Worm (Caenorhabditis elegans): ENCODE data around the gene F07A11.1.

Gene F07A11.1

ce11 chrII:11634057-11634676, 42.2 kb upstream of the F07A11.1 start:
- TF ChIP-seq ceh-28 (tag; optimal IDR thresholded peaks at IDR 0.05): peak; percentile 58
- no peak for TF ChIP-seq nhr-237 (tag; optimal IDR thresholded peaks at IDR 0.05)
- TF ChIP-seq ceh-82 (tag; optimal IDR thresholded peaks at IDR 0.05): peak; percentile 41
- peak; percentile 90 for TF ChIP-seq lin-39 (tag; optimal IDR thresholded peaks at IDR 0.05)
- TF ChIP-seq ceh-9 (tag; optimal IDR thresholded peaks at IDR 0.05): no peak
- TF ChIP-seq nhr-28 (tag; optimal IDR thresholded peaks at IDR 0.05): no peak
- peak; percentile 85 for TF ChIP-seq nhr-11 (tag; optimal IDR thresholded peaks at IDR 0.05)
- TF ChIP-seq nhr-77 (tag; optimal IDR thresholded peaks at IDR 0.05): no peak
- TF ChIP-seq sea-2 (GFP tag; optimal IDR thresholded peaks at IDR 0.05): peak; percentile 92
- peak; percentile 82 for TF ChIP-seq mdl-1 (tag; optimal IDR thresholded peaks at IDR 0.05)
- TF ChIP-seq jun-1 (tag; optimal IDR thresholded peaks at IDR 0.05): peak; percentile 89
- TF ChIP-seq nhr-67 (tag; optimal IDR thresholded peaks at IDR 0.05): no peak
- TF ChIP-seq ceh-16 (tag; optimal IDR thresholded peaks at IDR 0.05): no peak
- TF ChIP-seq aly-2 (tag; optimal IDR thresholded peaks at IDR 0.05): no peak
- TF ChIP-seq fkh-2 (tag; optimal IDR thresholded peaks at IDR 0.05): no peak
- TF ChIP-seq nhr-23 (tag; optimal IDR thresholded peaks at IDR 0.05): peak; percentile 86
- no peak for TF ChIP-seq nhr-12 (tag; optimal IDR thresholded peaks at IDR 0.05)
- TF ChIP-seq snpc-4 (tag; optimal IDR thresholded peaks at IDR 0.05): peak; percentile 53
- TF ChIP-seq zag-1 (tag; optimal IDR thresholded peaks at IDR 0.05): no peak
- no peak for TF ChIP-seq daf-12 (tag; optimal IDR thresholded peaks at IDR 0.05)
- TF ChIP-seq eor-1 (tag; optimal IDR thresholded peaks at IDR 0.05): no peak
- TF ChIP-seq nhr-76 (tag; optimal IDR thresholded peaks at IDR 0.05): no peak
- peak; percentile 76 for TF ChIP-seq elt-2 (tag; optimal IDR thresholded peaks at IDR 0.05)
- peak; percentile 57 for TF ChIP-seq unc-62 (GFP tag; optimal IDR thresholded peaks at IDR 0.05)
- TF ChIP-seq skn-1 (tag; optimal IDR thresholded peaks at IDR 0.05): peak; percentile 63
- TF ChIP-seq mml-1 (tag; optimal IDR thresholded peaks at IDR 0.05): no peak
- TF ChIP-seq lsy-12 (tag; optimal IDR thresholded peaks at IDR 0.05): peak; percentile 81
- peak; percentile 96 for TF ChIP-seq hmg-11 (tag; optimal IDR thresholded peaks at IDR 0.05)
- peak; percentile 12 for TF ChIP-seq elt-1 (tag; optimal IDR thresholded peaks at IDR 0.05)
- no peak for TF ChIP-seq ama-1 (optimal IDR thresholded peaks at IDR 0.05)
- TF ChIP-seq pqm-1 (tag; optimal IDR thresholded peaks at IDR 0.05): peak; percentile 43
- no peak for TF ChIP-seq ZK546.5 (tag; optimal IDR thresholded peaks at IDR 0.05)
- TF ChIP-seq pha-4 (tag; optimal IDR thresholded peaks at IDR 0.05): peak; percentile 81
- peak; percentile 69 for TF ChIP-seq lin-15B (tag; optimal IDR thresholded peaks at IDR 0.05)
- no peak for TF ChIP-seq ztf-11 (tag; optimal IDR thresholded peaks at IDR 0.05)
- TF ChIP-seq nhr-25 (tag; optimal IDR thresholded peaks at IDR 0.05): peak; percentile 97
- no peak for TF ChIP-seq unc-39 (tag; optimal IDR thresholded peaks at IDR 0.05)
- peak; percentile 80 for TF ChIP-seq nfya-1 (tag; optimal IDR thresholded peaks at IDR 0.05; ENCODE audit: insufficient read depth)
- TF ChIP-seq egl-5 (tag; optimal IDR thresholded peaks at IDR 0.05): peak; percentile 57
- TF ChIP-seq nhr-43 (tag; optimal IDR thresholded peaks at IDR 0.05; ENCODE audit: poor library complexity, severe bottlenecking): peak; percentile 86
- peak; percentile 68 for TF ChIP-seq tbx-2 (tag; optimal IDR thresholded peaks at IDR 0.05)
- no peak for TF ChIP-seq elt-3 (tag; optimal IDR thresholded peaks at IDR 0.05)
- TF ChIP-seq egl-27 (tag; optimal IDR thresholded peaks at IDR 0.05): peak; percentile 85
- TF ChIP-seq R02D3.7 (tag; optimal IDR thresholded peaks at IDR 0.05): peak; percentile 48
- TF ChIP-seq fkh-10 (GFP tag; optimal IDR thresholded peaks at IDR 0.05): peak; percentile 80
- TF ChIP-seq fos-1 (tag; optimal IDR thresholded peaks at IDR 0.05): peak; percentile 53
- TF ChIP-seq ztf-4 (tag; optimal IDR thresholded peaks at IDR 0.05): peak; percentile 64

Measured in whole organism, L3 larva.